Fruit fly (Drosophila melanogaster) whole organism, adult: ENCODE measurements around the gene CG11403.

Source experiments
- CG11617 ChIP-seq: fragments of 200-800 bp; sonication (Bioruptor generic); optimal IDR thresholded peaks from 2 replicates; lab custom pipeline; 2017; ENCODE audit warnings: mild to moderate bottlenecking, missing biosample characterization, missing genetic modification reagents, missing genetic modification characterization
- CG12768 ChIP-seq: fragments of 200-800 bp; sonication (Bioruptor generic); optimal IDR thresholded peaks from 2 replicates; lab custom pipeline; 2017; ENCODE audit warnings: missing biosample characterization, missing genetic modification characterization, mild to moderate bottlenecking, moderate library complexity, missing genetic modification reagents
- CG14711 ChIP-seq: fragments of 200-800 bp; sonication (Bioruptor generic); optimal IDR thresholded peaks from 2 replicates; lab custom pipeline; 2018; ENCODE audit warnings: missing biosample characterization, mild to moderate bottlenecking, missing genetic modification characterization, moderate library complexity
- CG1620 ChIP-seq: fragments of 200-800 bp; sonication (Bioruptor generic); optimal IDR thresholded peaks from 2 replicates; lab custom pipeline; 2016; ENCODE audit warnings: missing biosample characterization, missing genetic modification characterization
- CG33017 ChIP-seq: fragments of 200-800 bp; sonication (Bioruptor generic); optimal IDR thresholded peaks from 2 replicates; lab custom pipeline; 2018; ENCODE audit warnings: missing biosample characterization, mild to moderate bottlenecking, missing genetic modification characterization, moderate library complexity
- CG5204 ChIP-seq: fragments of 200-800 bp; sonication (Bioruptor generic); optimal IDR thresholded peaks from 2 replicates; lab custom pipeline; 2016; ENCODE audit warnings: missing biosample characterization, missing genetic modification characterization
- CG7045 ChIP-seq: fragments of 200-800 bp; sonication (Bioruptor generic); optimal IDR thresholded peaks from 2 replicates; lab custom pipeline; 2017; ENCODE audit warnings: missing biosample characterization, mild to moderate bottlenecking, missing genetic modification characterization
- CG7101 ChIP-seq: fragments of 200-800 bp; sonication (Bioruptor generic); optimal IDR thresholded peaks from 2 replicates; lab custom pipeline; 2018; ENCODE audit warnings: missing biosample characterization, mild to moderate bottlenecking, missing genetic modification characterization, moderate library complexity
- Clk ChIP-seq: fragments of 200-800 bp; sonication (Bioruptor generic); optimal IDR thresholded peaks from 2 replicates; lab custom pipeline; 2017; ENCODE audit warnings: missing biosample characterization, missing genetic modification characterization
- Crg-1 ChIP-seq: fragments of 200-800 bp; sonication (Bioruptor generic); optimal IDR thresholded peaks from 2 replicates; lab custom pipeline; 2016; ENCODE audit warnings: missing biosample characterization, missing genetic modification characterization
- Hr96 ChIP-seq: fragments of 200-800 bp; sonication (Bioruptor generic); optimal IDR thresholded peaks from 2 replicates; lab custom pipeline; 2016; ENCODE audit warnings: missing biosample characterization, missing genetic modification characterization
- Mnt ChIP-seq: fragments of 200-800 bp; sonication (Bioruptor generic); optimal IDR thresholded peaks from 2 replicates; lab custom pipeline; 2016; ENCODE audit warnings: missing biosample characterization, mild to moderate bottlenecking, missing genetic modification characterization
- bab1 ChIP-seq: fragments of 200-800 bp; sonication (Bioruptor generic); optimal IDR thresholded peaks from 3 replicates; lab custom pipeline; 2019; ENCODE audit warnings: missing biosample characterization, mild to moderate bottlenecking, missing genetic modification characterization, moderate library complexity
- cic ChIP-seq: fragments of 200-800 bp; sonication (Bioruptor generic); optimal IDR thresholded peaks from 2 replicates; lab custom pipeline; 2017; ENCODE audit warnings: missing biosample characterization, mild to moderate bottlenecking, missing genetic modification characterization, moderate library complexity
- cnc ChIP-seq, 2 experiments: fragments of >200 bp; optimal IDR thresholded peaks; 2 replicates each; lab custom pipeline; 2017
- kay ChIP-seq: fragments of 200-800 bp; sonication (Bioruptor generic); peaks from one replicate; lab custom pipeline; 2016; ENCODE audit warnings: missing biosample characterization, missing genetic modification characterization, borderline replicate concordance
- ovo ChIP-seq: fragments of 200-800 bp; sonication (Bioruptor generic); optimal IDR thresholded peaks from 2 replicates; lab custom pipeline; 2016; ENCODE audit warnings: missing biosample characterization, missing genetic modification characterization
- pad ChIP-seq: fragments of 200-800 bp; sonication (Bioruptor generic); optimal IDR thresholded peaks from 3 replicates; lab custom pipeline; 2017; ENCODE audit warnings: missing biosample characterization, missing genetic modification characterization, mild to moderate bottlenecking, moderate library complexity, missing genetic modification reagents
- tj ChIP-seq: fragments of 200-800 bp; sonication (Bioruptor generic); optimal IDR thresholded peaks from 3 replicates; lab custom pipeline; 2017; ENCODE audit warnings: missing biosample characterization, mild to moderate bottlenecking, missing genetic modification characterization, moderate library complexity
- toe ChIP-seq: fragments of 200-800 bp; sonication (Bioruptor generic); optimal IDR thresholded peaks from 2 replicates; lab custom pipeline; 2016; ENCODE audit warnings: missing biosample characterization, missing genetic modification characterization

The CG11403 gene

dm6 chrX:1269700-1270099 is 30.0 kb upstream of the CG11403 start:
- TF ChIP-seq toe (GFP tag; lab: Kevin White, UChicago), result no peak
- TF ChIP-seq CG5204 (GFP tag; lab: Kevin White, UChicago), result no peak
- no peak for TF ChIP-seq CG33017
- no peak for TF ChIP-seq Hr96 (GFP tag; lab: Kevin White, UChicago)
- TF ChIP-seq tj (GFP tag; lab: Kevin White, UChicago), result no peak
- no peak for TF ChIP-seq Mnt (GFP tag; lab: Kevin White, UChicago)
- no peak for TF ChIP-seq CG1620
- TF ChIP-seq CG14711 (tag; lab: Kevin White, UChicago), result no peak
- TF ChIP-seq Crg-1 (GFP tag; lab: Kevin White, UChicago), result no peak
- no peak for TF ChIP-seq cic
- TF ChIP-seq pad (GFP tag; lab: Kevin White, UChicago), result no peak
- TF ChIP-seq Clk (GFP tag; lab: Kevin White, UChicago), result no peak

dm6 chrX:1267625-1268024 is 27.9 kb upstream of the CG11403 start:
- TF ChIP-seq Crg-1 (GFP tag; lab: Kevin White, UChicago), result no peak
- TF ChIP-seq Clk (GFP tag; lab: Kevin White, UChicago), result no peak
- no peak for TF ChIP-seq bab1 (GFP tag; lab: Kevin White, UChicago)
- TF ChIP-seq Mnt (GFP tag; lab: Kevin White, UChicago), result no peak
- no peak for TF ChIP-seq CG7045 (GFP tag; lab: Kevin White, UChicago)
- peak; percentile 64 for TF ChIP-seq tj (GFP tag; lab: Kevin White, UChicago)
- TF ChIP-seq CG5204 (GFP tag; lab: Kevin White, UChicago), result no peak
- no peak for TF ChIP-seq CG7101 (tag; lab: Kevin White, UChicago)
- TF ChIP-seq pad (GFP tag; lab: Kevin White, UChicago), result peak; percentile 63
- no peak for TF ChIP-seq cnc (optimal IDR thresholded peaks at IDR 0.05; lab: Kevin White, UChicago)
- TF ChIP-seq CG1620, result no peak
- TF ChIP-seq CG12768 (GFP tag; lab: Kevin White, UChicago), result no peak
- TF ChIP-seq kay, result no peak
- no peak for TF ChIP-seq ovo

DNA sequence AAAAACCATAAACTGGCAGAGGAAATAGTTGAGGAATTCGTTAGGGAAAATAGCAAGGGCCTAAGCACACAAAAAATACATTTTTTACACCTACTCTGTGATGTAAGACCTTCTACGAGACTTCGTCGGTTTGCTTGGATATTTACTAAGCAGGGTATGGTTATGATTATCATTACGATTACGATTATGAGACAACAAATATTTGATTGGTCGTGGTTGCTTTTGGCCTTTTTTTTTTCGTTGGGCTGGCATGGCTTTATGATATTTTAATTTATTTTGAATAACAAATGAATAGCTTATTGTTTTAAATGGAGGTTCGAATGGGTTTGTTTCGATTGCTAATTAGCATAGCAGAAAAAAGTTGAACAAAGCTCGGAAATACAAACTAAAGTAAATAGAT is 24.9 kb upstream of the CG11403 start:
- no peak for TF ChIP-seq cic
- TF ChIP-seq Mnt (GFP tag; lab: Kevin White, UChicago), result no peak
- TF ChIP-seq pad (GFP tag; lab: Kevin White, UChicago), result no peak
- no peak for TF ChIP-seq CG33017
- TF ChIP-seq CG11617 (GFP tag; lab: Kevin White, UChicago), result no peak
- no peak for TF ChIP-seq ovo
- no peak for TF ChIP-seq CG7045 (GFP tag; lab: Kevin White, UChicago)
- TF ChIP-seq CG5204 (GFP tag; lab: Kevin White, UChicago), result no peak
- no peak for TF ChIP-seq cnc (optimal IDR thresholded peaks at IDR 0.05; lab: Kevin White, UChicago)
- no peak for TF ChIP-seq Hr96 (GFP tag; lab: Kevin White, UChicago)
- TF ChIP-seq tj (GFP tag; lab: Kevin White, UChicago), result no peak
- TF ChIP-seq toe (GFP tag; lab: Kevin White, UChicago), result no peak
- no peak for TF ChIP-seq CG7101 (tag; lab: Kevin White, UChicago)
- no peak for TF ChIP-seq kay
- no peak for TF ChIP-seq CG12768 (GFP tag; lab: Kevin White, UChicago)

DNA sequence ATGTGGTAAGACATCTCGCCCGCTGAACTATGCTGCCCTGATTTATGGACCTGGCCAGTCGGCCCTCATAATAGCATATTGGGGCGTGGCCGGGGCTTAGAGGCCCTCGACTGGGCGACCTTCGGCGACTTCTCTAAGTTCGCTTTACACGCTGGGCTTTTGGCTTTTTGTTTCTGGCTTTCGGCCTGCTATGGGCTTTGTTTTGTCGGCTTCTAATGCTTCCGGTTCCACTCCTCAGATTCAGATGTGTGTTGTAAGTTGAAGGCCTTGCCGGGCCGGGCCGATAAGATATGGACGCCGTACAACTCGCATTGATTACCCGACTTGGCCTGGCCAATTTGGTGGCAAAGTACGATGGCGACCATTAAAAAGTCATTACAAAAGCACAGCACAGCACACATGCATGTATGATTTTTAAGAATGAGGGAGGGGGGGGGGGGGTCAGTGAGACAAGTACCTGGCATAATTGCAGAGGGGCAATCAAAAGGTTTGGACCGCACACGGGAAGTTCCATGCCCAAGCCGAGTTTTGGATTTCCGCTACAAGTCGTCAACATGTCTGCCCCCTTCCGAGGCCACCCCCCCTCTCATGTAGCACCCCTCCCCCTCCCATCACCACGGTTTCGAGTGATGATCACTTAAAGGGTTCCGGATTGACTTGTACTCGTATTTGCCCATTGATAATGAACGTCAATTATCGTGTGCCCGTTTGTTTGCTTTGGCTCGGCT is 23.0 kb upstream of the CG11403 start:
- TF ChIP-seq cnc (optimal IDR thresholded peaks at IDR 0.05; lab: Kevin White, UChicago) (no peak), toe (GFP tag; lab: Kevin White, UChicago) (no peak), CG7101 (tag; lab: Kevin White, UChicago) (no peak), Crg-1 (GFP tag; lab: Kevin White, UChicago) (no peak), CG11617 (GFP tag; lab: Kevin White, UChicago) (no peak), kay (no peak), Mnt (GFP tag; lab: Kevin White, UChicago) (no peak), bab1 (GFP tag; lab: Kevin White, UChicago) (no peak), CG1620 (no peak), CG14711 (tag; lab: Kevin White, UChicago) (no peak), ovo (no peak), pad (GFP tag; lab: Kevin White, UChicago) (no peak), cic (no peak), Hr96 (GFP tag; lab: Kevin White, UChicago) (no peak), CG12768 (GFP tag; lab: Kevin White, UChicago) (no peak), CG7045 (GFP tag; lab: Kevin White, UChicago) (no peak), Clk (GFP tag; lab: Kevin White, UChicago) (no peak), tj (GFP tag; lab: Kevin White, UChicago) (no peak), CG33017 (no peak), CG5204 (GFP tag; lab: Kevin White, UChicago) (no peak)

DNA sequence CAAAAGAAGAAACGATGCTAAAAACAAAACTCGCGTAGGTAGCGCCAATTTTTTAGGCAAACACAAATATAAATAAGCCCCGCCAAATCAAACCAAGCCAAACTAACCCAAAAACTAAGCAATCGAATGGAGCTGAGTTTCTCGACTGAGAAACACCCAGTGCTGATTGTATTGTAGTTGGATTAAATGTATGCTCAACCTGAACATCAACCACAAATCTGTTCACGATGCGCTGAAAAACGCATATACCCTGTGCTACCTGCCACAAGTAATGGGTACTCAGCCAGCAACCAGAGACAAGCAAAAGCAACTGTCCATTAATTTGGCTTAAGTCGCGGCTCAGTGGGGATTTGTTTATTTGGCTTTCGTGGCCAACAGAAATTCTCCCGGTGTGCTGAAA is 20.6 kb upstream of the CG11403 start:
- TF ChIP-seq ovo (no peak), CG14711 (tag; lab: Kevin White, UChicago) (no peak), CG11617 (GFP tag; lab: Kevin White, UChicago) (no peak), Crg-1 (GFP tag; lab: Kevin White, UChicago) (no peak), Clk (GFP tag; lab: Kevin White, UChicago) (no peak), CG7045 (GFP tag; lab: Kevin White, UChicago) (no peak), CG12768 (GFP tag; lab: Kevin White, UChicago) (no peak), CG5204 (GFP tag; lab: Kevin White, UChicago) (no peak), tj (GFP tag; lab: Kevin White, UChicago) (no peak), cic (no peak), pad (GFP tag; lab: Kevin White, UChicago) (no peak), kay (no peak), CG7101 (tag; lab: Kevin White, UChicago) (no peak), toe (GFP tag; lab: Kevin White, UChicago) (no peak), bab1 (GFP tag; lab: Kevin White, UChicago) (no peak), Hr96 (GFP tag; lab: Kevin White, UChicago) (no peak), Mnt (GFP tag; lab: Kevin White, UChicago) (no peak), CG33017 (no peak), cnc (optimal IDR thresholded peaks at IDR 0.05; lab: Kevin White, UChicago) (no peak)
